Fruit fly (Drosophila melanogaster) whole organism, embryonic: ENCODE measurements around the gene CG31176.

Experiments
- Aef1 ChIP-seq: fragments of 200-800 bp; sonication (Bioruptor generic); IDR thresholded peaks from 3 replicates; pipeline ENCODE4 v1.3.6; 2022; ENCODE audit warnings: missing biosample characterization, missing genetic modification characterization
- Awh ChIP-seq: fragments of 200-800 bp; sonication (Bioruptor generic); IDR thresholded peaks from 2 replicates; pipeline ENCODE4, ENCODE4 v1.3.6; 2022; ENCODE audit warnings: missing biosample characterization, missing genetic modification characterization
- BEAF-32 ChIP-seq: fragments of 200-800 bp; sonication (Bioruptor generic); optimal IDR thresholded peaks from 3 replicates; lab custom pipeline; 2017; ENCODE audit warnings: missing biosample characterization, missing genetic modification characterization, mild to moderate bottlenecking, moderate library complexity, missing genetic modification reagents
- BtbVII ChIP-seq: fragments of 200-800 bp; sonication (Bioruptor generic); optimal IDR thresholded peaks from 3 replicates; lab custom pipeline; 2017; ENCODE audit warnings: missing biosample characterization, mild to moderate bottlenecking, missing genetic modification characterization
- CG10147 ChIP-seq: fragments of 200-800 bp; sonication (Bioruptor generic); optimal IDR thresholded peaks from 2 replicates; lab custom pipeline; 2019; ENCODE audit warnings: missing biosample characterization, mild to moderate bottlenecking, missing genetic modification characterization, moderate library complexity
- CG10366 ChIP-seq: fragments of 200-800 bp; sonication (Bioruptor generic); IDR thresholded peaks from 2 replicates; pipeline ENCODE4 v1.3.6; 2022; ENCODE audit warnings: missing biosample characterization, missing genetic modification characterization
- CG11093 ChIP-seq: fragments of 200-800 bp; sonication (Bioruptor generic); IDR thresholded peaks from 3 replicates; pipeline ENCODE4 v1.3.6; 2022; ENCODE audit warnings: missing biosample characterization, missing genetic modification characterization
- CG11695 ChIP-seq: fragments of 200-800 bp; sonication (Bioruptor generic); IDR thresholded peaks from 3 replicates; pipeline ENCODE4 v1.3.6; 2022; ENCODE audit warnings: missing biosample characterization, missing genetic modification characterization
- CG11696 ChIP-seq: fragments of 200-800 bp; sonication (Bioruptor generic); IDR thresholded peaks from 2 replicates; pipeline ENCODE4 v1.3.6; 2022; ENCODE audit warnings: missing biosample characterization, missing genetic modification characterization
- CG12071 ChIP-seq: fragments of 200-800 bp; sonication (Bioruptor generic); optimal IDR thresholded peaks from 3 replicates; lab custom pipeline; 2018; ENCODE audit warnings: missing biosample characterization, mild to moderate bottlenecking, missing genetic modification characterization
- CG12299 ChIP-seq: fragments of 200-800 bp; sonication (Bioruptor generic); optimal IDR thresholded peaks from 2 replicates; lab custom pipeline; 2018; ENCODE audit warnings: missing biosample characterization, mild to moderate bottlenecking, missing genetic modification characterization
- CG13287 ChIP-seq: fragments of 200-800 bp; sonication (Bioruptor generic); IDR thresholded peaks from 2 replicates; pipeline ENCODE4 v1.3.6; 2022; ENCODE audit warnings: missing biosample characterization, missing genetic modification characterization; ENCODE audit not compliant: partially characterized antibody
- CG15011 ChIP-seq: fragments of 200-800 bp; sonication (Bioruptor generic); optimal IDR thresholded peaks from 3 replicates; lab custom pipeline; 2018; ENCODE audit warnings: missing biosample characterization, mild to moderate bottlenecking, missing genetic modification characterization
- CG17328 ChIP-seq: fragments of 200-800 bp; sonication (Bioruptor generic); IDR thresholded peaks from 2 replicates; pipeline ENCODE4 v1.3.6; 2022; ENCODE audit warnings: missing biosample characterization, missing genetic modification characterization
- CG1792 ChIP-seq: fragments of 200-800 bp; sonication (Bioruptor generic); optimal IDR thresholded peaks from 2 replicates; lab custom pipeline; 2016; ENCODE audit warnings: missing biosample characterization, missing genetic modification characterization
- CG18599 ChIP-seq: fragments of 200-800 bp; sonication (Bioruptor generic); optimal IDR thresholded peaks from 3 replicates; lab custom pipeline; 2017; ENCODE audit warnings: missing biosample characterization, missing genetic modification characterization, mild to moderate bottlenecking, moderate library complexity, missing genetic modification reagents
- CG2129 ChIP-seq: fragments of 200-800 bp; sonication (Bioruptor generic); IDR thresholded peaks from 2 replicates; pipeline ENCODE4 v1.3.6; 2022; ENCODE audit warnings: missing biosample characterization, missing genetic modification characterization; ENCODE audit not compliant: partially characterized antibody
- CG31365 ChIP-seq: fragments of 200-800 bp; sonication (Bioruptor generic); optimal IDR thresholded peaks from 2 replicates; lab custom pipeline; 2018; ENCODE audit warnings: missing biosample characterization, mild to moderate bottlenecking, missing genetic modification characterization
- CG3281 ChIP-seq: fragments of 200-800 bp; sonication (Bioruptor generic); optimal IDR thresholded peaks from 3 replicates; lab custom pipeline; 2017; ENCODE audit warnings: missing biosample characterization, mild to moderate bottlenecking, missing genetic modification characterization
- CG34422 ChIP-seq: fragments of 200-800 bp; sonication (Bioruptor generic); IDR thresholded peaks from 3 replicates; pipeline ENCODE4 v1.3.6; 2022; ENCODE audit warnings: missing biosample characterization, missing genetic modification characterization
- CG4820 ChIP-seq: fragments of 200-800 bp; sonication (Bioruptor generic); optimal IDR thresholded peaks from 3 replicates; lab custom pipeline; 2016; ENCODE audit warnings: missing biosample characterization, missing genetic modification characterization
- CG5180 ChIP-seq: fragments of 200-800 bp; sonication (Bioruptor generic); optimal IDR thresholded peaks from 3 replicates; lab custom pipeline; 2017; ENCODE audit warnings: missing biosample characterization, missing genetic modification characterization, mild to moderate bottlenecking, moderate library complexity, missing genetic modification reagents
- CG5245 ChIP-seq: fragments of 200-800 bp; sonication (Bioruptor generic); optimal IDR thresholded peaks from 3 replicates; lab custom pipeline; 2016; ENCODE audit warnings: missing biosample characterization, missing genetic modification characterization
- CG6254 ChIP-seq: fragments of 200-800 bp; sonication (Bioruptor generic); optimal IDR thresholded peaks from 3 replicates; lab custom pipeline; 2017; ENCODE audit warnings: mild to moderate bottlenecking, missing biosample characterization, missing genetic modification reagents, missing genetic modification characterization
- CG6654 ChIP-seq: fragments of 200-800 bp; sonication (Bioruptor generic); optimal IDR thresholded peaks from 2 replicates; lab custom pipeline; 2017; ENCODE audit warnings: missing biosample characterization, mild to moderate bottlenecking, missing genetic modification characterization
- CHES-1-like ChIP-seq: fragments of 200-800 bp; sonication (Bioruptor generic); optimal IDR thresholded peaks from 2 replicates; lab custom pipeline; 2016; ENCODE audit warnings: missing biosample characterization, missing genetic modification characterization
- Chrac-16 ChIP-seq: fragments of 200-800 bp; sonication (Bioruptor generic); optimal IDR thresholded peaks from 3 replicates; lab custom pipeline; 2016; ENCODE audit warnings: missing biosample characterization, missing genetic modification characterization
- HHEX ChIP-seq: fragments of 200-800 bp; sonication (Bioruptor generic); optimal IDR thresholded peaks from 3 replicates; lab custom pipeline; 2017; ENCODE audit warnings: missing biosample characterization, mild to moderate bottlenecking, missing genetic modification characterization, missing genetic modification reagents
- HLH4C ChIP-seq: fragments of 200-800 bp; sonication (Bioruptor generic); IDR thresholded peaks from 3 replicates; pipeline ENCODE4 v1.3.6; 2022; ENCODE audit warnings: missing biosample characterization, missing genetic modification characterization; ENCODE audit not compliant: partially characterized antibody
- Hr3 ChIP-seq: fragments of 200-800 bp; sonication (Bioruptor generic); optimal IDR thresholded peaks from 3 replicates; lab custom pipeline; 2016; ENCODE audit warnings: missing biosample characterization, missing genetic modification characterization
- Kr ChIP-seq: fragments of 200-800 bp; sonication (Bioruptor generic); optimal IDR thresholded peaks from 2 replicates; lab custom pipeline; 2017; ENCODE audit warnings: missing biosample characterization, mild to moderate bottlenecking, missing genetic modification characterization
- Lhr ChIP-seq: fragments of 200-800 bp; sonication (Bioruptor generic); optimal IDR thresholded peaks from 3 replicates; lab custom pipeline; 2017; ENCODE audit warnings: mild to moderate bottlenecking, missing biosample characterization, missing genetic modification reagents, missing genetic modification characterization
- Lpt ChIP-seq: fragments of >200 bp; optimal IDR thresholded peaks from 2 replicates; lab custom pipeline; 2018; ENCODE audit warnings: missing biosample characterization, missing genetic modification characterization
- Oli ChIP-seq: fragments of 200-800 bp; sonication (Bioruptor generic); optimal IDR thresholded peaks from 2 replicates; lab custom pipeline; 2018; ENCODE audit warnings: missing biosample characterization, mild to moderate bottlenecking, missing genetic modification characterization, moderate library complexity
- Trl ChIP-seq, 3 experiments: fragments of >200 bp in 2 of 3; fragments of 200-800 bp in 1 of 3; sonication (Bioruptor generic) in 1 of 3; optimal IDR thresholded peaks; 2 replicates in 1 of 3; 3 replicates in 2 of 3; lab custom pipeline; 2016 to 2017; ENCODE audit warnings: missing biosample characterization in 1 of 3, missing genetic modification characterization in 1 of 3
- ato ChIP-seq: fragments of 200-800 bp; sonication (Bioruptor generic); IDR thresholded peaks from 2 replicates; pipeline ENCODE4 v1.3.6; 2022; ENCODE audit warnings: missing biosample characterization, missing genetic modification characterization; ENCODE audit not compliant: partially characterized antibody
- chn ChIP-seq: fragments of 200-800 bp; sonication (Bioruptor generic); optimal IDR thresholded peaks from 2 replicates; lab custom pipeline; 2016; ENCODE audit warnings: missing biosample characterization, missing genetic modification characterization
- croc ChIP-seq: fragments of 200-800 bp; sonication (Bioruptor generic); conservative IDR thresholded peaks from 3 replicates; pipeline ENCODE4 v1.3.6; 2022; ENCODE audit warnings: missing biosample characterization, missing genetic modification characterization
- crol ChIP-seq: fragments of 200-800 bp; sonication (Bioruptor generic); IDR thresholded peaks from 2 replicates; pipeline ENCODE4 v1.3.6; 2022; ENCODE audit warnings: missing biosample characterization, missing genetic modification characterization
- emc ChIP-seq: fragments of 200-800 bp; sonication (Bioruptor generic); optimal IDR thresholded peaks from 2 replicates; lab custom pipeline; 2016; ENCODE audit warnings: missing biosample characterization, missing genetic modification characterization
- fd96Cb ChIP-seq: fragments of 200-800 bp; sonication (Bioruptor generic); optimal IDR thresholded peaks from 2 replicates; lab custom pipeline; 2018; ENCODE audit warnings: missing biosample characterization, mild to moderate bottlenecking, missing genetic modification characterization, moderate library complexity
- fu2 ChIP-seq: fragments of 200-800 bp; sonication (Bioruptor generic); optimal IDR thresholded peaks from 2 replicates; lab custom pipeline; 2016; ENCODE audit warnings: missing biosample characterization, missing genetic modification characterization
- gfzf ChIP-seq: fragments of 200-800 bp; sonication (Bioruptor generic); optimal IDR thresholded peaks from 2 replicates; lab custom pipeline; 2016; ENCODE audit warnings: missing biosample characterization, mild to moderate bottlenecking, missing genetic modification characterization, moderate library complexity
- gsb-n ChIP-seq: fragments of 200-800 bp; sonication (Bioruptor generic); optimal IDR thresholded peaks from 3 replicates; lab custom pipeline; 2018; ENCODE audit warnings: missing biosample characterization, mild to moderate bottlenecking, missing genetic modification characterization
- maf-S ChIP-seq: fragments of 200-800 bp; sonication (Bioruptor generic); optimal IDR thresholded peaks from 2 replicates; lab custom pipeline; 2016; ENCODE audit warnings: missing biosample characterization, missing genetic modification characterization
- nau ChIP-seq: fragments of 200-800 bp; sonication (Bioruptor generic); optimal IDR thresholded peaks from 3 replicates; lab custom pipeline; 2017; ENCODE audit warnings: missing biosample characterization, mild to moderate bottlenecking, missing genetic modification characterization, missing genetic modification reagents
- pb ChIP-seq: fragments of 200-800 bp; sonication (Bioruptor generic); optimal IDR thresholded peaks from 3 replicates; lab custom pipeline; 2016; ENCODE audit warnings: missing biosample characterization, missing genetic modification characterization
- pum ChIP-seq: fragments of 200-800 bp; sonication (Bioruptor generic); optimal IDR thresholded peaks from 2 replicates; lab custom pipeline; 2016; ENCODE audit warnings: missing biosample characterization, missing genetic modification characterization
- scrt ChIP-seq: fragments of 200-800 bp; sonication (Bioruptor generic); optimal IDR thresholded peaks from 2 replicates; lab custom pipeline; 2018; ENCODE audit warnings: missing biosample characterization, mild to moderate bottlenecking, missing genetic modification characterization, moderate library complexity
- tna ChIP-seq: fragments of 200-800 bp; sonication (Bioruptor generic); IDR thresholded peaks from 2 replicates; pipeline ENCODE4 v1.3.6; 2022; ENCODE audit warnings: missing biosample characterization, missing genetic modification characterization; ENCODE audit not compliant: partially characterized antibody

Gene CG31176

DNA sequence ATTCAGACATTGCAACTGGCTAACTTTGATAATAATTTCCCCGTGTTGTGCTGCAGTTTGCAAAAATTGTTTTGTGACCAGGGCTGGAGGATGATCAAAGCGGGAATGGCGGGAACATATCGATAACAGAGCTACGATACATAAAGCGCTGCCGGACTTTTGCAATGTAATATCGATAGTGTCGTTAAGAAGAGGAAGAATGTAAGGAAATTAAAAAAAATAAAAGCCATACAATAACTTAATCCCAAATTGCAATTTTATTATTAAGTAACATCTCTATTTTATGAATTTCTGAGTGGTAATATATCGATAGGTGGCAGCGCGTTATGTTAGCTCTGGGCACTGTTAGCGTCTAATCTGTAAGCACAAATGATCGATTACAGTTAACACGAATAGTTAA is 47.8 kb downstream of the CG31176 start, which contains the start of gene PolA1 (continued):
- peak; percentile 28 for TF ChIP-seq Hr3 (GFP tag; lab: Kevin White, UChicago)
- peak; percentile 54 for TF ChIP-seq CHES-1-like (GFP tag; lab: Kevin White, UChicago)
- peak; percentile 12 for TF ChIP-seq CG5245 (GFP tag; lab: Kevin White, UChicago)
- peak; percentile 33 for TF ChIP-seq Chrac-16 (GFP tag; lab: Kevin White, UChicago)
- no peak for TF ChIP-seq fu2 (GFP tag; lab: Kevin White, UChicago)
- TF ChIP-seq maf-S (GFP tag; lab: Kevin White, UChicago), result peak; percentile 6
- no peak for TF ChIP-seq Trl (optimal IDR thresholded peaks at IDR 0.05; lab: Kevin White, UChicago)
- TF ChIP-seq Trl (GFP tag; optimal IDR thresholded peaks at IDR 0.05; lab: Kevin White, UChicago), result peak; percentile 19
- TF ChIP-seq CG13287, result peak; percentile 99
- TF ChIP-seq Oli (tag; lab: Kevin White, UChicago), result no peak
- TF ChIP-seq CG17328, result 0 out of 2 replicates have a peak, but pooled peaks have one; percentile 4
- TF ChIP-seq BEAF-32 (GFP tag; lab: Kevin White, UChicago), result peak; percentile 98
- TF ChIP-seq CG5180 (GFP tag; lab: Kevin White, UChicago), result no peak
- peak; percentile 43 for TF ChIP-seq CG10366
- no peak for TF ChIP-seq CG18599 (GFP tag; lab: Kevin White, UChicago)
- TF ChIP-seq gfzf (GFP tag; lab: Kevin White, UChicago), result peak; percentile 46
- TF ChIP-seq Kr (GFP tag; lab: Kevin White, UChicago), result no peak
- no peak for TF ChIP-seq Lpt (GFP tag; lab: Kevin White, UChicago)
- no peak for TF ChIP-seq CG11093 (GFP tag; lab: Robert Waterston, UW)
- peak; percentile 11 for TF ChIP-seq pum (GFP tag; lab: Kevin White, UChicago)
- TF ChIP-seq CG15011, result no peak
- TF ChIP-seq CG11695, result peak; percentile 27; the same call in 1 of the 3 replicates
- TF ChIP-seq CG6254, result no peak
- no peak for TF ChIP-seq CG11696
- TF ChIP-seq pb (GFP tag; lab: Kevin White, UChicago), result no peak
- TF ChIP-seq CG34422 (GFP tag; lab: Robert Waterston, UW), result no peak
- TF ChIP-seq fd96Cb (tag; lab: Kevin White, UChicago), result no peak
- peak; percentile 97 for TF ChIP-seq CG2129
- peak; percentile 40 for TF ChIP-seq Lhr (GFP tag; lab: Kevin White, UChicago)
- TF ChIP-seq ato (GFP tag; lab: Robert Waterston, UW), result peak; percentile 81
- peak; percentile 39 for TF ChIP-seq chn (GFP tag; lab: Kevin White, UChicago)
- TF ChIP-seq CG3281 (GFP tag; lab: Kevin White, UChicago), result no peak
- TF ChIP-seq HHEX, result no peak
- no peak for TF ChIP-seq emc
- no peak for TF ChIP-seq CG1792 (GFP tag; lab: Kevin White, UChicago)
- TF ChIP-seq croc (GFP tag; lab: Robert Waterston, UW), result no peak
- TF ChIP-seq CG12299 (tag; lab: Kevin White, UChicago), result no peak
- no peak for TF ChIP-seq CG10147 (GFP tag; lab: Kevin White, UChicago)
- no peak for TF ChIP-seq CG31365 (tag; lab: Kevin White, UChicago)
- no peak for TF ChIP-seq CG12071
- peak; percentile 95 for TF ChIP-seq HLH4C (GFP tag; lab: Robert Waterston, UW)
- TF ChIP-seq CG4820 (GFP tag; lab: Kevin White, UChicago), result peak; percentile 1
- no peak for TF ChIP-seq crol (GFP tag; lab: Robert Waterston, UW)
- peak; percentile 31; the same call in 1 of the 3 replicates for TF ChIP-seq Aef1 (GFP tag; lab: Robert Waterston, UW)
- TF ChIP-seq scrt, result no peak
- TF ChIP-seq tna, result no peak; the same call in 1 of the 2 replicates
- TF ChIP-seq gsb-n (tag; lab: Kevin White, UChicago), result no peak
- no peak for TF ChIP-seq nau (GFP tag; lab: Kevin White, UChicago)
- no peak for TF ChIP-seq Awh (GFP tag; lab: Robert Waterston, UW)
- no peak for TF ChIP-seq CG6654 (GFP tag; lab: Kevin White, UChicago)
- TF ChIP-seq BtbVII (GFP tag; lab: Kevin White, UChicago), result no peak
